Worm (Caenorhabditis elegans) whole organism, young adult: Measurements from ENCODE around the gene hsp-90.

Source experiments
- B0019.2 ChIP-seq: fragments of 200-800 bp; sonication (Bioruptor generic); conservative IDR thresholded peaks from 2 replicates; pipeline ENCODE4 v1.3.6; 2022; ENCODE audit warnings: missing genetic modification reagents, missing genetic modification characterization, missing compliant biosample characterization
- C06A6.2 ChIP-seq: fragments of 200-800 bp; sonication (Bioruptor generic); conservative IDR thresholded peaks from 2 replicates; pipeline ENCODE4 v1.3.6; 2022; ENCODE audit warnings: missing genetic modification characterization, missing compliant biosample characterization
- F55B11.4 ChIP-seq: sonication (generic microtip); optimal IDR thresholded peaks from 2 replicates; lab custom pipeline; 2016; ENCODE audit warnings: missing compliant biosample characterization, missing genetic modification characterization, borderline replicate concordance; ENCODE audit not compliant: insufficient read depth
- K11D2.4 ChIP-seq: fragments of 200-800 bp; sonication (Bioruptor generic); IDR thresholded peaks from 2 replicates; pipeline ENCODE4 v1.3.6; 2022; ENCODE audit warnings: missing genetic modification reagents, missing genetic modification characterization, missing compliant biosample characterization
- T26A5.8 ChIP-seq: sonication (generic microtip); optimal IDR thresholded peaks from 2 replicates; lab custom pipeline; 2016; ENCODE audit warnings: missing genetic modification characterization, missing compliant biosample characterization
- Y67H2A.10 ChIP-seq: fragments of 200-800 bp; sonication (Bioruptor generic); conservative IDR thresholded peaks from 2 replicates; pipeline ENCODE4 v1.3.6; 2022; ENCODE audit warnings: missing genetic modification reagents, missing genetic modification characterization, missing compliant biosample characterization
- akir-1 ChIP-seq: fragments of 200-800 bp; sonication (Bioruptor generic); optimal IDR thresholded peaks from 2 replicates; lab custom pipeline; 2018; ENCODE audit warnings: mild to moderate bottlenecking, missing genetic modification characterization, moderate library complexity, missing compliant biosample characterization
- aptf-2 ChIP-seq: fragments of 200-800 bp; sonication (Bioruptor generic); conservative IDR thresholded peaks from 2 replicates; pipeline ENCODE4 v1.3.6; 2022; ENCODE audit warnings: missing genetic modification reagents, missing genetic modification characterization, missing compliant biosample characterization
- aptf-3 ChIP-seq: fragments of 200-800 bp; sonication (Bioruptor generic); IDR thresholded peaks from 2 replicates; pipeline ENCODE4 v1.3.6; 2022; ENCODE audit warnings: missing genetic modification characterization, missing compliant biosample characterization
- athp-1 ChIP-seq: sonication (generic microtip); optimal IDR thresholded peaks from 2 replicates; lab custom pipeline; 2017; ENCODE audit warnings: mild to moderate bottlenecking, missing genetic modification characterization, missing compliant biosample characterization
- attf-3 ChIP-seq: fragments of 200-800 bp; sonication (Bioruptor generic); conservative IDR thresholded peaks from 2 replicates; pipeline ENCODE4 v1.3.6; 2022; ENCODE audit warnings: missing genetic modification reagents, missing genetic modification characterization, missing compliant biosample characterization
- bed-1 ChIP-seq: fragments of 200-800 bp; sonication (Bioruptor generic); IDR thresholded peaks from 2 replicates; pipeline ENCODE4 v1.3.6; 2022; ENCODE audit warnings: missing genetic modification reagents, missing genetic modification characterization, missing compliant biosample characterization
- ceh-40 ChIP-seq: fragments of 200-800 bp; sonication (Bioruptor generic); IDR thresholded peaks from 2 replicates; pipeline ENCODE4 v1.3.6; 2022; ENCODE audit warnings: missing genetic modification characterization, missing compliant biosample characterization
- ceh-79 ChIP-seq: sonication (generic microtip); optimal IDR thresholded peaks from 2 replicates; lab custom pipeline; 2017; ENCODE audit warnings: mild to moderate bottlenecking, missing genetic modification characterization, missing compliant biosample characterization
- die-1 ChIP-seq: sonication (generic microtip); optimal IDR thresholded peaks from 2 replicates; lab custom pipeline; 2016; ENCODE audit warnings: missing genotype, mild to moderate bottlenecking, missing genetic modification characterization, missing compliant biosample characterization
- dox-1 ChIP-seq: fragments of 200-800 bp; sonication (Bioruptor generic); IDR thresholded peaks from 2 replicates; pipeline ENCODE4 v1.3.6; 2022; ENCODE audit warnings: missing genetic modification reagents, missing genetic modification characterization, missing compliant biosample characterization
- dpff-1 ChIP-seq: sonication (generic microtip); optimal IDR thresholded peaks from 2 replicates; lab custom pipeline; 2017; ENCODE audit warnings: mild to moderate bottlenecking, missing genetic modification characterization, missing compliant biosample characterization
- fkh-3 ChIP-seq: sonication (generic microtip); optimal IDR thresholded peaks from 2 replicates; lab custom pipeline; 2016; ENCODE audit warnings: mild to moderate bottlenecking, missing genetic modification characterization, missing compliant biosample characterization
- hlh-26 ChIP-seq: fragments of 200-800 bp; sonication (Bioruptor generic); conservative IDR thresholded peaks from 2 replicates; pipeline ENCODE4 v1.3.6; 2022; ENCODE audit warnings: missing genetic modification reagents, missing genetic modification characterization, missing compliant biosample characterization
- hmg-20 ChIP-seq: fragments of 200-800 bp; sonication (Bioruptor generic); IDR thresholded peaks from 2 replicates; pipeline ENCODE4 v1.3.6; 2022; ENCODE audit warnings: missing genetic modification reagents, missing genetic modification characterization, missing compliant biosample characterization
- lag-1 ChIP-seq: fragments of 200-800 bp; sonication (Bioruptor generic); IDR thresholded peaks from 2 replicates; pipeline ENCODE4 v1.3.6; 2022; ENCODE audit warnings: missing genetic modification reagents, missing genetic modification characterization, missing compliant biosample characterization
- lin-35 ChIP-seq, 3 experiments: fragments of 150-350 bp in 2 of 3; sonication (generic microtip) in 1 of 3; optimal IDR thresholded peaks; 2 replicates each; lab custom pipeline; 2014 to 2018; ENCODE audit warnings: missing biosample characterization in 3 of 3, missing genetic modification characterization in 3 of 3, missing genetic modification reagents in 3 of 3
- lin-40 ChIP-seq: sonication (generic microtip); optimal IDR thresholded peaks from 2 replicates; lab custom pipeline; 2016; ENCODE audit warnings: missing genetic modification characterization, mild to moderate bottlenecking, missing compliant biosample characterization, missing genotype, missing genetic modification reagents
- lir-1 ChIP-seq: fragments of 200-800 bp; sonication (Bioruptor generic); conservative IDR thresholded peaks from 2 replicates; pipeline ENCODE4 v1.3.6; 2022; ENCODE audit warnings: missing genetic modification reagents, missing genetic modification characterization, missing compliant biosample characterization
- lsl-1 ChIP-seq: fragments of 200-800 bp; sonication (Bioruptor generic); optimal IDR thresholded peaks from 2 replicates; lab custom pipeline; 2018; ENCODE audit warnings: mild to moderate bottlenecking, missing genetic modification characterization, moderate library complexity, missing compliant biosample characterization
- madf-10 ChIP-seq: sonication (generic microtip); optimal IDR thresholded peaks from 2 replicates; lab custom pipeline; 2016; ENCODE audit warnings: mild to moderate bottlenecking, missing genetic modification characterization, missing compliant biosample characterization
- madf-3 ChIP-seq: fragments of 200-800 bp; sonication (Bioruptor generic); IDR thresholded peaks from 2 replicates; pipeline ENCODE4 v1.3.6; 2022; ENCODE audit warnings: missing genetic modification reagents, missing genetic modification characterization, missing compliant biosample characterization
- mel-28 ChIP-seq: sonication (generic microtip); optimal IDR thresholded peaks from 2 replicates; lab custom pipeline; 2016; ENCODE audit warnings: borderline replicate concordance, mild to moderate bottlenecking, missing genetic modification characterization, missing compliant biosample characterization
- nfya-2 ChIP-seq: fragments of 200-800 bp; sonication (Bioruptor generic); IDR thresholded peaks from 2 replicates; pipeline ENCODE4 v1.3.6; 2022; ENCODE audit warnings: missing genetic modification reagents, missing genetic modification characterization, missing compliant biosample characterization
- nhr-27 ChIP-seq: fragments of 200-800 bp; sonication (Bioruptor generic); optimal IDR thresholded peaks from 2 replicates; lab custom pipeline; 2018; ENCODE audit warnings: mild to moderate bottlenecking, missing genetic modification characterization, moderate library complexity, missing compliant biosample characterization
- pbrm-1 ChIP-seq: fragments of 200-800 bp; sonication (Bioruptor generic); IDR thresholded peaks from 2 replicates; pipeline ENCODE4 v1.3.6; 2022; ENCODE audit warnings: missing genetic modification reagents, missing genetic modification characterization, missing compliant biosample characterization
- rec-8 ChIP-seq, 2 experiments: sonication (generic microtip); optimal IDR thresholded peaks; 2 replicates each; lab custom pipeline; 2016; ENCODE audit warnings: mild to moderate bottlenecking in 2 of 2, missing genetic modification characterization in 2 of 2, missing genetic modification reagents in 2 of 2, missing genotype in 2 of 2, missing biosample characterization in 1 of 2, missing compliant biosample characterization in 1 of 2, moderate library complexity in 1 of 2
- sea-2 ChIP-seq: fragments of 200-800 bp; sonication (Bioruptor generic); IDR thresholded peaks from 2 replicates; pipeline ENCODE4 v1.3.6; 2022; ENCODE audit warnings: missing genetic modification characterization, missing compliant biosample characterization
- somi-1 ChIP-seq: fragments of 200-800 bp; sonication (Bioruptor generic); optimal IDR thresholded peaks from 2 replicates; lab custom pipeline; 2018; ENCODE audit warnings: mild to moderate bottlenecking, missing genetic modification characterization, missing compliant biosample characterization
- tbx-9 ChIP-seq: sonication (generic microtip); optimal IDR thresholded peaks from 2 replicates; lab custom pipeline; 2016; ENCODE audit warnings: borderline replicate concordance, missing genetic modification characterization, inconsistent platforms, missing compliant biosample characterization
- unc-130 ChIP-seq: sonication (generic microtip); optimal IDR thresholded peaks from 2 replicates; lab custom pipeline; 2016; ENCODE audit warnings: missing genetic modification reagents, missing genetic modification characterization, missing compliant biosample characterization
- unc-62 ChIP-seq: fragments of 150-350 bp; optimal IDR thresholded peaks from 2 replicates; lab custom pipeline; 2014; ENCODE audit warnings: missing biosample characterization, missing genetic modification reagents, missing genetic modification characterization
- ztf-18 ChIP-seq: sonication (generic microtip); optimal IDR thresholded peaks from 2 replicates; lab custom pipeline; 2016; ENCODE audit warnings: missing genotype, mild to moderate bottlenecking, missing genetic modification characterization, missing compliant biosample characterization
- ztf-22 ChIP-seq: fragments of 200-800 bp; sonication (Bioruptor generic); optimal IDR thresholded peaks from 2 replicates; lab custom pipeline; 2018; ENCODE audit warnings: mild to moderate bottlenecking, missing genetic modification characterization, moderate library complexity, missing compliant biosample characterization
- ztf-6 ChIP-seq: fragments of 200-800 bp; sonication (Bioruptor generic); IDR thresholded peaks from 2 replicates; pipeline ENCODE4 v1.3.6; 2022; ENCODE audit warnings: missing genetic modification reagents, missing genetic modification characterization, missing compliant biosample characterization

Gene hsp-90

ce11 chrV:14725409-14725808 is 40.7 kb downstream of the hsp-90 start:
- TF ChIP-seq somi-1 (GFP tag; lab: Kevin White, UChicago) (peak; percentile 76), hlh-26 (no peak)
- TF ChIP-seq, all 124 proteins: peak for 1

ce11 chrV:14726596-14726995 is 41.9 kb downstream of the hsp-90 start, which contains the start of gene Y50E8A.1:
Y50E8A.1 (plus strand) TSS chrV:14726896.
- TF ChIP-seq madf-3 (no peak), ztf-22 (GFP tag; lab: Kevin White, UChicago) (no peak), hmg-20 (GFP tag; lab: Robert Waterston, UW) (no peak), lag-1 (GFP tag; lab: Robert Waterston, UW) (no peak), mel-28 (tag; lab: Kevin White, UChicago) (no peak), lsl-1 (GFP tag; lab: Kevin White, UChicago) (no peak), athp-1 (no peak), lin-35 (GFP tag; optimal IDR thresholded peaks at IDR 0.05; lab: Kevin White, UChicago) (no peak), madf-10 (tag; lab: Kevin White, UChicago) (no peak), lir-1 (GFP tag; lab: Robert Waterston, UW) (no peak), Y67H2A.10 (GFP tag; lab: Robert Waterston, UW) (no peak), ceh-40 (GFP tag; lab: Robert Waterston, UW) (no peak), bed-1 (GFP tag; lab: Robert Waterston, UW) (no peak), F55B11.4 (no peak), K11D2.4 (GFP tag; lab: Robert Waterston, UW) (no peak)
- TF ChIP-seq, all 124 proteins: peak for 0

ce11 chrV:14728754-14729153 is 44.0 kb downstream of the hsp-90 start, which contains the start of gene Y50E8A.2:
Y50E8A.2 (minus strand) TSS chrV:14728854.
- TF ChIP-seq tbx-9 (tag; lab: Kevin White, UChicago) (no peak), somi-1 (GFP tag; lab: Kevin White, UChicago) (no peak), aptf-2 (no peak), aptf-3 (no peak), akir-1 (no peak), ceh-79 (tag; lab: Kevin White, UChicago) (no peak), T26A5.8 (tag; lab: Kevin White, UChicago) (no peak), nfya-2 (GFP tag; lab: Robert Waterston, UW) (no peak), fkh-3 (tag; lab: Kevin White, UChicago) (no peak), dox-1 (GFP tag; lab: Robert Waterston, UW) (no peak), pbrm-1 (GFP tag; lab: Robert Waterston, UW) (no peak), ztf-18 (tag; lab: Kevin White, UChicago) (no peak), attf-3 (GFP tag; lab: Robert Waterston, UW) (no peak), nhr-27 (no peak), lin-35 (GFP tag; optimal IDR thresholded peaks at IDR 0.05; lab: Kevin White, UChicago) (no peak), lin-40 (no peak)

ce11 chrV:14729343-14729742 is 44.6 kb downstream of the hsp-90 start, which contains the start of gene oig-3:
oig-3 (plus strand) TSS chrV:14729643.
- TF ChIP-seq die-1 (tag; lab: Kevin White, UChicago): no peak
- no peak for TF ChIP-seq fkh-3 (tag; lab: Kevin White, UChicago)
- no peak for TF ChIP-seq somi-1 (GFP tag; lab: Kevin White, UChicago)
- TF ChIP-seq madf-3: no peak
- no peak for TF ChIP-seq B0019.2 (GFP tag; lab: Robert Waterston, UW)
- TF ChIP-seq rec-8 (tag; optimal IDR thresholded peaks at IDR 0.05; lab: Kevin White, UChicago): no peak
- TF ChIP-seq C06A6.2 (GFP tag; lab: Robert Waterston, UW): no peak
- TF ChIP-seq dpff-1 (tag; lab: Kevin White, UChicago): no peak
- no peak for TF ChIP-seq unc-62 (GFP tag; lab: Kevin White, UChicago)
- TF ChIP-seq sea-2: no peak
- TF ChIP-seq attf-3 (GFP tag; lab: Robert Waterston, UW): no peak
- no peak for TF ChIP-seq unc-130 (GFP tag; lab: Kevin White, UChicago)
- TF ChIP-seq ztf-6: no peak
